Worm (Caenorhabditis elegans) whole organism, late embryonic: ENCODE measurements around the gene F14H3.3.

Source experiments
- C38D4.7 ChIP-seq: fragments of 200-800 bp; sonication (Bioruptor generic); optimal IDR thresholded peaks from 2 replicates; lab custom pipeline; 2018; ENCODE audit warnings: mild to moderate bottlenecking, missing genetic modification characterization, moderate library complexity, missing compliant biosample characterization
- ama-1 ChIP-seq: fragments of 150-350 bp; optimal IDR thresholded peaks from 2 replicates; lab custom pipeline; 2014
- ceh-31 ChIP-seq: sonication (generic microtip); optimal IDR thresholded peaks from 2 replicates; lab custom pipeline; 2016; ENCODE audit warnings: missing genetic modification characterization, missing compliant biosample characterization
- pha-4 ChIP-seq: fragments of 150-350 bp; optimal IDR thresholded peaks from 2 replicates; lab custom pipeline; 2018; ENCODE audit warnings: missing biosample characterization, missing genetic modification reagents, missing genetic modification characterization
- pqm-1 ChIP-seq: sonication (generic microtip); optimal IDR thresholded peaks from 2 replicates; lab custom pipeline; 2016; ENCODE audit warnings: missing genetic modification characterization, missing compliant biosample characterization

DNA sequence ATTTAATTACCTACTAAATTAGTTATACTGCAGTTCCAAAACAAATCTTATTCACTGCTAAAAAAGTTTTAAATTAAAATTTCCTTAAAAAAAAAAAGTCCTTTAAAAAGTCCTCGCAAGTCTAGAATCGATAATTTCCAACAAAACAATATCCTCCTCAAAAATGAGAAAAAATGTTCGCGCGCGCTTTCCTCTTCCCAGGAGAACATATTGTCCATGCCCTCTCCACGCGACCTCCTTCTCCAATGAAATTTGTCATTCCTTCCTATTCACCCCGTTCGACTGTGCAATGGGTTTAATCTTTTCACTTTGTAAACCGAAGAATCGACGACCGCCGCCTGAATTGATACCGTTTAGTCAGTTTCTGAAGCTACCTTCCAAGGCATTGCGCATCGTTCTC lies 17.1 kb downstream of the F14H3.3 start, which contains the start of gene T10C6.10:
- TF ChIP-seq ceh-31 (tag; lab: Kevin White, UChicago), result no peak
- TF ChIP-seq ama-1 (lab: Kevin White, UChicago), result no peak
- no peak for TF ChIP-seq pha-4 (tag; lab: Kevin White, UChicago)
- TF ChIP-seq C38D4.7, result no peak
- no peak for TF ChIP-seq pqm-1 (tag; lab: Kevin White, UChicago)
